Worm (Caenorhabditis elegans) whole organism, late embryonic: ENCODE measurements around the gene mrps-11.

Experiments used
- C08G9.2 ChIP-seq: sonication (generic microtip); optimal IDR thresholded peaks from 2 replicates; lab custom pipeline; 2016; ENCODE audit warnings: mild to moderate bottlenecking, missing genetic modification characterization, moderate library complexity, missing compliant biosample characterization
- K02D7.2 ChIP-seq: sonication (generic microtip); optimal IDR thresholded peaks from 2 replicates; lab custom pipeline; 2017; ENCODE audit warnings: mild to moderate bottlenecking, missing genetic modification characterization, missing compliant biosample characterization
- K09A11.1 ChIP-seq: sonication (generic microtip); optimal IDR thresholded peaks from 2 replicates; lab custom pipeline; 2017; ENCODE audit warnings: antibody characterized with exemption, mild to moderate bottlenecking, missing genetic modification characterization, missing compliant biosample characterization; ENCODE audit not compliant: insufficient read depth
- T23F11.4 ChIP-seq: fragments of 200-800 bp; sonication (Bioruptor generic); optimal IDR thresholded peaks from 2 replicates; lab custom pipeline; 2018; ENCODE audit warnings: mild to moderate bottlenecking, missing genetic modification characterization, missing compliant biosample characterization
- Y22D7AL.16 ChIP-seq: sonication (generic microtip); optimal IDR thresholded peaks from 2 replicates; lab custom pipeline; 2016; ENCODE audit warnings: missing genetic modification characterization, missing compliant biosample characterization
- ahr-1 ChIP-seq: sonication (generic microtip); optimal IDR thresholded peaks from 2 replicates; lab custom pipeline; 2016; ENCODE audit warnings: missing genetic modification characterization, missing compliant biosample characterization
- ceh-18 ChIP-seq: sonication (generic microtip); optimal IDR thresholded peaks from 2 replicates; lab custom pipeline; 2016; ENCODE audit warnings: missing genetic modification characterization, missing compliant biosample characterization
- ceh-19 ChIP-seq: fragments of 200-800 bp; sonication (Bioruptor generic); optimal IDR thresholded peaks from 2 replicates; lab custom pipeline; 2018; ENCODE audit warnings: mild to moderate bottlenecking, missing genetic modification characterization, missing compliant biosample characterization
- ceh-2 ChIP-seq: sonication (generic microtip); optimal IDR thresholded peaks from 2 replicates; lab custom pipeline; 2016; ENCODE audit warnings: missing genotype, missing genetic modification characterization, missing compliant biosample characterization
- ceh-22 ChIP-seq: sonication (generic microtip); optimal IDR thresholded peaks from 2 replicates; lab custom pipeline; 2017; ENCODE audit warnings: missing biosample characterization, missing genetic modification characterization
- ceh-24 ChIP-seq: sonication (generic microtip); optimal IDR thresholded peaks from 2 replicates; lab custom pipeline; 2016; ENCODE audit warnings: mild to moderate bottlenecking, missing genetic modification characterization, missing compliant biosample characterization
- ceh-31 ChIP-seq: sonication (generic microtip); optimal IDR thresholded peaks from 2 replicates; lab custom pipeline; 2016; ENCODE audit warnings: missing genetic modification characterization, missing compliant biosample characterization
- ceh-48 ChIP-seq: sonication (generic microtip); optimal IDR thresholded peaks from 2 replicates; lab custom pipeline; 2016; ENCODE audit warnings: missing genetic modification characterization, inconsistent platforms, missing compliant biosample characterization
- ceh-6 ChIP-seq: fragments of 200-800 bp; sonication (Bioruptor generic); optimal IDR thresholded peaks from 2 replicates; lab custom pipeline; 2018; ENCODE audit warnings: mild to moderate bottlenecking, missing genetic modification characterization, missing compliant biosample characterization
- ceh-9 ChIP-seq: sonication (generic microtip); optimal IDR thresholded peaks from 2 replicates; lab custom pipeline; 2016; ENCODE audit warnings: mild to moderate bottlenecking, missing genetic modification characterization, inconsistent platforms, missing compliant biosample characterization
- dve-1 ChIP-seq: sonication (generic microtip); optimal IDR thresholded peaks from 2 replicates; lab custom pipeline; 2017; ENCODE audit warnings: antibody characterized with exemption, mild to moderate bottlenecking, missing genetic modification characterization, missing compliant biosample characterization
- elt-4 ChIP-seq: sonication (generic microtip); optimal IDR thresholded peaks from 2 replicates; lab custom pipeline; 2016; ENCODE audit warnings: missing genetic modification characterization, missing compliant biosample characterization
- ets-4 ChIP-seq: sonication (generic microtip); optimal IDR thresholded peaks from 2 replicates; lab custom pipeline; 2016; ENCODE audit warnings: missing genetic modification characterization, missing compliant biosample characterization
- fax-1 ChIP-seq: sonication (generic microtip); optimal IDR thresholded peaks from 2 replicates; lab custom pipeline; 2016; ENCODE audit warnings: missing genotype, missing genetic modification characterization, missing compliant biosample characterization
- gmeb-2 ChIP-seq: sonication (generic microtip); optimal IDR thresholded peaks from 2 replicates; lab custom pipeline; 2016; ENCODE audit warnings: missing genetic modification characterization, inconsistent platforms, missing compliant biosample characterization
- hlh-13 ChIP-seq: fragments of 200-800 bp; sonication (Bioruptor generic); optimal IDR thresholded peaks from 2 replicates; lab custom pipeline; 2018; ENCODE audit warnings: mild to moderate bottlenecking, missing genetic modification characterization, missing compliant biosample characterization
- hlh-30 ChIP-seq: sonication (generic microtip); optimal IDR thresholded peaks from 2 replicates; lab custom pipeline; 2017; ENCODE audit warnings: antibody characterized with exemption, missing genetic modification characterization, missing compliant biosample characterization; ENCODE audit not compliant: insufficient read depth
- hlh-8 ChIP-seq: sonication (generic microtip); optimal IDR thresholded peaks from 2 replicates; lab custom pipeline; 2016; ENCODE audit warnings: missing genotype, missing genetic modification characterization, missing compliant biosample characterization
- lin-11 ChIP-seq: fragments of 200-800 bp; sonication (Bioruptor generic); optimal IDR thresholded peaks from 2 replicates; lab custom pipeline; 2018; ENCODE audit warnings: mild to moderate bottlenecking, missing genetic modification characterization, missing compliant biosample characterization
- madf-2 ChIP-seq: sonication (generic microtip); optimal IDR thresholded peaks from 2 replicates; lab custom pipeline; 2017; ENCODE audit warnings: missing genetic modification characterization, missing compliant biosample characterization
- mec-3 ChIP-seq: sonication (generic microtip); optimal IDR thresholded peaks from 2 replicates; lab custom pipeline; 2016; ENCODE audit warnings: borderline replicate concordance, missing genetic modification characterization, missing compliant biosample characterization
- nhr-11 ChIP-seq: fragments of 150-350 bp; optimal IDR thresholded peaks from 2 replicates; lab custom pipeline; 2014; ENCODE audit warnings: missing biosample characterization, missing genetic modification characterization
- nhr-232 ChIP-seq: sonication (generic microtip); optimal IDR thresholded peaks from 2 replicates; lab custom pipeline; 2016; ENCODE audit warnings: missing genetic modification characterization, missing compliant biosample characterization
- npax-4 ChIP-seq: sonication (generic microtip); optimal IDR thresholded peaks from 2 replicates; lab custom pipeline; 2016; ENCODE audit warnings: missing genetic modification characterization, missing compliant biosample characterization
- odd-2 ChIP-seq: sonication (generic microtip); optimal IDR thresholded peaks from 2 replicates; lab custom pipeline; 2017; ENCODE audit warnings: antibody characterized with exemption, mild to moderate bottlenecking, missing genetic modification characterization, missing compliant biosample characterization
- pag-3 ChIP-seq: sonication (generic microtip); optimal IDR thresholded peaks from 2 replicates; lab custom pipeline; 2016; ENCODE audit warnings: missing compliant biosample characterization, missing genetic modification characterization, borderline replicate concordance
- pat-9 ChIP-seq: fragments of 200-800 bp; sonication (Bioruptor generic); optimal IDR thresholded peaks from 2 replicates; lab custom pipeline; 2018; ENCODE audit warnings: mild to moderate bottlenecking, missing genetic modification characterization, moderate library complexity, missing compliant biosample characterization
- pax-1 ChIP-seq: fragments of 150-350 bp; optimal IDR thresholded peaks from 2 replicates; lab custom pipeline; 2014; ENCODE audit warnings: missing biosample characterization, missing genetic modification characterization
- pha-4 ChIP-seq: fragments of 150-350 bp; optimal IDR thresholded peaks from 2 replicates; lab custom pipeline; 2018; ENCODE audit warnings: missing biosample characterization, missing genetic modification reagents, missing genetic modification characterization
- pros-1 ChIP-seq: fragments of 150-350 bp; optimal IDR thresholded peaks from 2 replicates; lab custom pipeline; 2014; ENCODE audit warnings: missing biosample characterization, missing genetic modification reagents, missing genetic modification characterization
- sdc-2 ChIP-seq: sonication (generic microtip); optimal IDR thresholded peaks from 2 replicates; lab custom pipeline; 2016; ENCODE audit warnings: missing genotype, missing genetic modification characterization, missing compliant biosample characterization
- sox-2 ChIP-seq: fragments of 200-800 bp; sonication (Bioruptor generic); IDR thresholded peaks from 2 replicates; pipeline ENCODE4 v1.3.6; 2022; ENCODE audit warnings: missing genetic modification reagents, missing genetic modification characterization, missing compliant biosample characterization
- sox-4 ChIP-seq: sonication (generic microtip); optimal IDR thresholded peaks from 2 replicates; lab custom pipeline; 2017; ENCODE audit warnings: mild to moderate bottlenecking, missing genetic modification characterization, inconsistent platforms, missing compliant biosample characterization
- unc-42 ChIP-seq: sonication (generic microtip); optimal IDR thresholded peaks from 2 replicates; lab custom pipeline; 2016; ENCODE audit warnings: missing genotype, missing genetic modification characterization, missing compliant biosample characterization
- ztf-16 ChIP-seq: sonication (generic microtip); optimal IDR thresholded peaks from 2 replicates; lab custom pipeline; 2017; ENCODE audit warnings: missing genetic modification characterization, missing compliant biosample characterization

mrps-11 gene

DNA sequence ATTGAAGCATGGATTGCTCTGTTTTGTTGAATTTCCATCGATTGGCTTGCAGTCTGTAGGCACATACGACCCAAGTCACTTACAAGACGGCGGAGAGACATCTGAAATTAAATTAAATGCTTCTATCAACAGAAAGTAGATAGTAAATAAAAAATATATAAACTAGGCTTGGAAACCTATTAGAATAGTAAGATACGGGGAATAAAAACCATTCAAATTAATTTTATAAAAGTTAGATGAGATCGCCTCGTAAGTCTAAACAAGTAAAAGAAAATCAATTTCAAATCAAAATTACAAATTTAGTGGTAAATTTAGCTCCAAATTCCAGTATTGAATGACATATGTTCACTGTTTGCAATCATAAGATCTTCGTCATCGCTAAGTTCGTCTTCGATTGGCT, at the start of gene mrps-11:
TSS of gene mrps-11 (minus strand) at position 101 of the 400 bp plus-strand sequence.
- TF ChIP-seq mec-3 = no peak
- no peak for TF ChIP-seq sdc-2
- no peak for TF ChIP-seq pat-9 (tag; lab: Kevin White, UChicago)
- TF ChIP-seq pag-3 = no peak
- TF ChIP-seq odd-2 (tag; lab: Kevin White, UChicago) = no peak
- no peak for TF ChIP-seq sox-4
- no peak for TF ChIP-seq npax-4 (tag; lab: Kevin White, UChicago)
- TF ChIP-seq elt-4 (tag; lab: Kevin White, UChicago) = no peak
- no peak for TF ChIP-seq hlh-8 (tag; lab: Kevin White, UChicago)
- TF ChIP-seq sox-2 (GFP tag; lab: Robert Waterston, UW) = no peak
- TF ChIP-seq pax-1 = no peak
- no peak for TF ChIP-seq T23F11.4 (GFP tag; lab: Kevin White, UChicago)
- no peak for TF ChIP-seq fax-1 (tag; lab: Kevin White, UChicago)
- no peak for TF ChIP-seq pros-1
- no peak for TF ChIP-seq hlh-30 (tag; lab: Kevin White, UChicago)
- TF ChIP-seq gmeb-2 (tag; lab: Kevin White, UChicago) = no peak

DNA sequence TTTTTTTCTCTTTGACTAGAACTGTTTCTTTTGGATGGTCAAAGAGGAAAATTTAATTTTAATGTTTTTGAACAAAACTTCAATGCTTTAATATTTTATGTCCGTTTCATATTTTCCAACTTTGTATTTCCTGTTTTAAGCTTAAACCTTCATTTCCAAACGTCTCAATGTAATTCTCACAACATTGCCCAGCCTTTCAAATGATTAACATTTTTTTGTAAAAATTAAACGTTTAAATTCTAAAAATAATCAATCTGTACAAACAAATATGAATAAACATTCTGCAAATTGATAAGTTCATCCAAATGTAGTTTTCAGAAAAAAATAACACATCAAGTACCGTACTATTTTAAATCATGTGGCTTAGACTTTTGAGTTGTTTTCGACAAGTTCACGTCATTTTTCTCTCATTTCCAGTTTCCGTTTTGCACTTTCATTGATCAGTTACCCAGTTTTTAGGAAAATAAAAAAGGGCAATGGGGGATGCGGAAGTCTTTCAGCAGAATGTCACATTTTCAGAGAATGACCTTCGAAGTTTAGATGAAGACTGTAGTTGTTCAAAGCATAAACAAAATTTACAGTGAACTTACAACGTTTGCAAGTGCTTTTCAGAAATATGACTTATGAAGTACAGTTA, 48.4 kb upstream of the mrps-11 start:
- TF ChIP-seq ceh-48 (tag; lab: Kevin White, UChicago) (no peak), ztf-16 (no peak), C08G9.2 (no peak), npax-4 (tag; lab: Kevin White, UChicago) (no peak), T23F11.4 (GFP tag; lab: Kevin White, UChicago) (no peak), hlh-30 (tag; lab: Kevin White, UChicago) (no peak), ceh-31 (tag; lab: Kevin White, UChicago) (no peak), hlh-13 (GFP tag; lab: Kevin White, UChicago) (no peak), K09A11.1 (tag; lab: Kevin White, UChicago) (no peak), nhr-11 (no peak), nhr-232 (tag; lab: Kevin White, UChicago) (no peak), lin-11 (tag; lab: Kevin White, UChicago) (no peak), ceh-6 (no peak), ceh-22 (no peak)

ce11 chrV:12541207-12541606, 46.8 kb upstream of the mrps-11 start:
- no peak for TF ChIP-seq ceh-19 (GFP tag; lab: Kevin White, UChicago)
- TF ChIP-seq ceh-24 (tag; lab: Kevin White, UChicago) = no peak
- no peak for TF ChIP-seq K09A11.1 (tag; lab: Kevin White, UChicago)
- TF ChIP-seq npax-4 (tag; lab: Kevin White, UChicago) = no peak
- no peak for TF ChIP-seq K02D7.2 (tag; lab: Kevin White, UChicago)
- TF ChIP-seq ceh-6 = no peak
- no peak for TF ChIP-seq pha-4 (tag; lab: Kevin White, UChicago)
- no peak for TF ChIP-seq ceh-2 (tag; lab: Kevin White, UChicago)
- TF ChIP-seq, all 69 proteins: peak for 0

- TF ChIP-seq ets-4 (tag; lab: Kevin White, UChicago) = no peak
- no peak for TF ChIP-seq madf-2 (tag; lab: Kevin White, UChicago)
- TF ChIP-seq ahr-1 (tag; lab: Kevin White, UChicago) = no peak
- TF ChIP-seq lin-11 (tag; lab: Kevin White, UChicago) = no peak
- no peak for TF ChIP-seq sox-4
- TF ChIP-seq unc-42 (tag; lab: Kevin White, UChicago) = no peak
- TF ChIP-seq dve-1 (tag; lab: Kevin White, UChicago) = no peak
- no peak for TF ChIP-seq hlh-8 (tag; lab: Kevin White, UChicago)
- TF ChIP-seq ceh-9 (tag; lab: Kevin White, UChicago) = no peak
- TF ChIP-seq sdc-2 = no peak
- no peak for TF ChIP-seq Y22D7AL.16 (tag; lab: Kevin White, UChicago)
- TF ChIP-seq pros-1 = no peak
- TF ChIP-seq pax-1 = no peak
- no peak for TF ChIP-seq hlh-13 (GFP tag; lab: Kevin White, UChicago)
- no peak for TF ChIP-seq ceh-18 (tag; lab: Kevin White, UChicago)
- TF ChIP-seq ceh-6 = no peak
Measured at ce11 chrV:12540739-12541138, 46.3 kb upstream of the mrps-11 start, which contains the start of gene F45D3.2. F45D3.2 (plus strand) TSS chrV:12541039.
